Worm (Caenorhabditis elegans): Measurements from ENCODE around the gene C47A10.12.

- no peak for TF ChIP-seq egl-27 (tag; optimal IDR thresholded peaks at IDR 0.05)
- TF ChIP-seq tbx-2 (tag; optimal IDR thresholded peaks at IDR 0.05) = no peak
- TF ChIP-seq snpc-4 (tag; optimal IDR thresholded peaks at IDR 0.05) = no peak
- no peak for TF ChIP-seq nhr-28 (tag; optimal IDR thresholded peaks at IDR 0.05)
- no peak for TF ChIP-seq elt-1 (tag; optimal IDR thresholded peaks at IDR 0.05)
These were observed 40.8 kb downstream of the C47A10.12 start, which contains the start of gene srh-298 for ce11 chrV:17818567-17818966.
